Fruit fly (Drosophila melanogaster) whole organism, embryonic: ENCODE measurements around the gene Plzf.

ENCODE experiments used
- ATbp ChIP-seq: fragments of 200-800 bp; sonication (Bioruptor generic); optimal IDR thresholded peaks from 2 replicates; lab custom pipeline; 2017; ENCODE audit warnings: missing biosample characterization, mild to moderate bottlenecking, missing genetic modification characterization, missing genetic modification reagents
- Atf6 ChIP-seq: fragments of 200-800 bp; sonication (Bioruptor generic); IDR thresholded peaks from 2 replicates; pipeline ENCODE4 v1.3.6; 2022; ENCODE audit warnings: missing biosample characterization, missing genetic modification characterization
- Bgb ChIP-seq: fragments of 200-800 bp; sonication (Bioruptor generic); IDR thresholded peaks from 2 replicates; pipeline ENCODE4 v1.3.6; 2022; ENCODE audit warnings: missing biosample characterization, missing genetic modification characterization; ENCODE audit not compliant: partially characterized antibody
- CG10209 ChIP-seq: fragments of 200-800 bp; sonication (Bioruptor generic); optimal IDR thresholded peaks from 3 replicates; lab custom pipeline; 2017; ENCODE audit warnings: missing biosample characterization, mild to moderate bottlenecking, missing genetic modification characterization, missing genetic modification reagents
- CG10543 ChIP-seq: fragments of 200-800 bp; sonication (Bioruptor generic); optimal IDR thresholded peaks from 3 replicates; lab custom pipeline; 2017; ENCODE audit warnings: missing biosample characterization, mild to moderate bottlenecking, missing genetic modification characterization, moderate library complexity
- CG11456 ChIP-seq: fragments of 200-800 bp; sonication (Bioruptor generic); IDR thresholded peaks from 3 replicates; pipeline ENCODE4 v1.3.6; 2022; ENCODE audit warnings: missing biosample characterization, missing genetic modification characterization
- CG11504 ChIP-seq: fragments of 200-800 bp; sonication (Bioruptor generic); optimal IDR thresholded peaks from 3 replicates; lab custom pipeline; 2019; ENCODE audit warnings: missing biosample characterization, mild to moderate bottlenecking, missing genetic modification characterization, moderate library complexity
- CG12071 ChIP-seq: fragments of 200-800 bp; sonication (Bioruptor generic); optimal IDR thresholded peaks from 3 replicates; lab custom pipeline; 2018; ENCODE audit warnings: missing biosample characterization, mild to moderate bottlenecking, missing genetic modification characterization
- CG13296 ChIP-seq: fragments of 200-800 bp; sonication (Bioruptor generic); optimal IDR thresholded peaks from 3 replicates; lab custom pipeline; 2018; ENCODE audit warnings: missing biosample characterization, mild to moderate bottlenecking, missing genetic modification characterization
- CG15514 ChIP-seq: fragments of 200-800 bp; sonication (Bioruptor generic); optimal IDR thresholded peaks from 3 replicates; lab custom pipeline; 2017; ENCODE audit warnings: missing biosample characterization, missing genetic modification characterization, mild to moderate bottlenecking, moderate library complexity, missing genetic modification reagents
- CG1603 ChIP-seq: fragments of 200-800 bp; sonication (Bioruptor generic); optimal IDR thresholded peaks from 2 replicates; lab custom pipeline; 2019; ENCODE audit warnings: missing biosample characterization, mild to moderate bottlenecking, missing genetic modification characterization, moderate library complexity
- CG16863 ChIP-seq: fragments of 200-800 bp; sonication (Bioruptor generic); optimal IDR thresholded peaks from 3 replicates; lab custom pipeline; 2016; ENCODE audit warnings: missing biosample characterization, missing genetic modification characterization
- CG17359 ChIP-seq: fragments of 200-800 bp; sonication (Bioruptor generic); optimal IDR thresholded peaks from 3 replicates; lab custom pipeline; 2018; ENCODE audit warnings: missing biosample characterization, mild to moderate bottlenecking, missing genetic modification characterization, moderate library complexity
- CG2199 ChIP-seq: fragments of 200-800 bp; sonication (Bioruptor generic); IDR thresholded peaks from 3 replicates; pipeline ENCODE4 v1.3.6; 2022; ENCODE audit warnings: missing biosample characterization, missing genetic modification characterization
- CG2678 ChIP-seq: fragments of 200-800 bp; sonication (Bioruptor generic); optimal IDR thresholded peaks from 3 replicates; lab custom pipeline; 2019; ENCODE audit warnings: missing biosample characterization, mild to moderate bottlenecking, missing genetic modification characterization, moderate library complexity
- CG5180 ChIP-seq: fragments of 200-800 bp; sonication (Bioruptor generic); optimal IDR thresholded peaks from 3 replicates; lab custom pipeline; 2017; ENCODE audit warnings: missing biosample characterization, missing genetic modification characterization, mild to moderate bottlenecking, moderate library complexity, missing genetic modification reagents
- CG7271 ChIP-seq: fragments of 200-800 bp; sonication (Bioruptor generic); optimal IDR thresholded peaks from 2 replicates; lab custom pipeline; 2018; ENCODE audit warnings: missing biosample characterization, mild to moderate bottlenecking, missing genetic modification characterization, moderate library complexity
- CG7839 ChIP-seq: fragments of 200-800 bp; sonication (Bioruptor generic); optimal IDR thresholded peaks from 3 replicates; lab custom pipeline; 2018; ENCODE audit warnings: missing biosample characterization, mild to moderate bottlenecking, missing genetic modification characterization, moderate library complexity
- CG8290 ChIP-seq, 3 experiments: fragments of 200-800 bp; sonication (Bioruptor generic); optimal IDR thresholded peaks; 2 replicates each; lab custom pipeline; 2016 to 2019; ENCODE audit warnings: missing biosample characterization in 3 of 3, missing genetic modification characterization in 3 of 3, mild to moderate bottlenecking in 2 of 3, moderate library complexity in 1 of 3
- CG9932 ChIP-seq: fragments of 200-800 bp; sonication (Bioruptor generic); IDR thresholded peaks from 2 replicates; pipeline ENCODE4 v1.3.6; 2022; ENCODE audit warnings: missing biosample characterization, missing genetic modification characterization
- CrebB ChIP-seq: fragments of 200-800 bp; sonication (Bioruptor generic); optimal IDR thresholded peaks from 3 replicates; lab custom pipeline; 2018; ENCODE audit warnings: missing biosample characterization, mild to moderate bottlenecking, missing genetic modification characterization
- Dll ChIP-seq: fragments of 200-800 bp; sonication (Bioruptor generic); IDR thresholded peaks from 4 replicates; pipeline ENCODE4 v1.3.6; 2022; ENCODE audit warnings: missing biosample characterization, missing genetic modification characterization; ENCODE audit not compliant: partially characterized antibody
- Drgx ChIP-seq: fragments of 200-800 bp; sonication (Bioruptor generic); IDR thresholded peaks from 2 replicates; pipeline ENCODE4 v1.3.6; 2022; ENCODE audit warnings: missing biosample characterization, missing genetic modification characterization
- Ets65A ChIP-seq: fragments of 200-800 bp; sonication (Bioruptor generic); peaks from one replicate; lab custom pipeline; 2016; ENCODE audit warnings: missing biosample characterization, missing genetic modification characterization
- Ets97D ChIP-seq: fragments of 200-800 bp; sonication (Bioruptor generic); optimal IDR thresholded peaks from 3 replicates; lab custom pipeline; 2016; ENCODE audit warnings: missing biosample characterization, missing genetic modification characterization
- Hmr ChIP-seq: fragments of 200-800 bp; sonication (Bioruptor generic); optimal IDR thresholded peaks from 3 replicates; lab custom pipeline; 2017; ENCODE audit warnings: mild to moderate bottlenecking, missing biosample characterization, missing genetic modification reagents, missing genetic modification characterization
- Med ChIP-seq: fragments of 200-800 bp; sonication (Bioruptor generic); peaks from one replicate; lab custom pipeline; 2016; ENCODE audit warnings: missing biosample characterization, missing genetic modification characterization, mild to moderate bottlenecking, inconsistent platforms, moderate library complexity
- Nf-YA ChIP-seq: fragments of 200-800 bp; sonication (Bioruptor generic); IDR thresholded peaks from 2 replicates; pipeline ENCODE4 v1.3.6; 2022; ENCODE audit warnings: missing biosample characterization, missing genetic modification characterization
- Nf-YC ChIP-seq: fragments of 200-800 bp; optimal IDR thresholded peaks from 3 replicates; lab custom pipeline; 2019; ENCODE audit warnings: missing biosample characterization, mild to moderate bottlenecking, missing genetic modification characterization, moderate library complexity
- NfI ChIP-seq: fragments of 200-800 bp; sonication (Bioruptor generic); optimal IDR thresholded peaks from 3 replicates; lab custom pipeline; 2018; ENCODE audit warnings: missing biosample characterization, mild to moderate bottlenecking, missing genetic modification characterization, moderate library complexity
- Ptx1 ChIP-seq: fragments of 200-800 bp; sonication (Bioruptor generic); IDR thresholded peaks from 2 replicates; pipeline ENCODE4 v1.3.6; 2022; ENCODE audit warnings: missing biosample characterization, missing genetic modification characterization
- Rfx ChIP-seq: fragments of 200-800 bp; sonication (Bioruptor generic); IDR thresholded peaks from 2 replicates; pipeline ENCODE4 v1.3.6; 2022; ENCODE audit warnings: missing biosample characterization, missing genetic modification characterization
- Sry-δ ChIP-seq: fragments of 200-800 bp; sonication (Bioruptor generic); optimal IDR thresholded peaks from 2 replicates; lab custom pipeline; 2016; ENCODE audit warnings: missing biosample characterization, missing genetic modification characterization
- Ssrp ChIP-seq: fragments of 200-800 bp; sonication (Bioruptor generic); optimal IDR thresholded peaks from 2 replicates; lab custom pipeline; 2018; ENCODE audit warnings: missing biosample characterization, mild to moderate bottlenecking, missing genetic modification characterization, moderate library complexity
- abd-A ChIP-seq: fragments of 200-800 bp; sonication (Bioruptor generic); optimal IDR thresholded peaks from 3 replicates; lab custom pipeline; 2019; ENCODE audit warnings: missing biosample characterization, mild to moderate bottlenecking, missing genetic modification characterization, moderate library complexity
- bsh ChIP-seq, 2 experiments: fragments of 200-800 bp; sonication (Bioruptor generic); optimal IDR thresholded peaks; 2 replicates each; lab custom pipeline; 2017 to 2018; ENCODE audit warnings: mild to moderate bottlenecking in 2 of 2, missing biosample characterization in 2 of 2, missing genetic modification characterization in 2 of 2, moderate library complexity in 1 of 2
- chinmo ChIP-seq: fragments of 200-800 bp; sonication (Bioruptor generic); IDR thresholded peaks from 4 replicates; pipeline ENCODE4 v1.3.6; 2022; ENCODE audit warnings: missing biosample characterization, missing genetic modification characterization; ENCODE audit not compliant: partially characterized antibody
- chm ChIP-seq: fragments of 200-800 bp; sonication (Bioruptor generic); IDR thresholded peaks from 2 replicates; pipeline ENCODE4 v1.3.6; 2022; ENCODE audit warnings: missing biosample characterization, missing genetic modification characterization
- fu2 ChIP-seq: fragments of 200-800 bp; sonication (Bioruptor generic); optimal IDR thresholded peaks from 2 replicates; lab custom pipeline; 2016; ENCODE audit warnings: missing biosample characterization, missing genetic modification characterization
- grau ChIP-seq: fragments of 200-800 bp; optimal IDR thresholded peaks from 3 replicates; lab custom pipeline; 2019; ENCODE audit warnings: missing biosample characterization, mild to moderate bottlenecking, missing genetic modification characterization, moderate library complexity
- gsb ChIP-seq: fragments of 200-800 bp; sonication (Bioruptor generic); IDR thresholded peaks from 2 replicates; pipeline ENCODE4 v1.3.6; 2022; ENCODE audit warnings: missing biosample characterization, missing genetic modification characterization
- ind ChIP-seq: fragments of 200-800 bp; sonication (Bioruptor generic); optimal IDR thresholded peaks from 3 replicates; lab custom pipeline; 2016; ENCODE audit warnings: missing biosample characterization, missing genetic modification characterization
- jigr1 ChIP-seq: fragments of 200-800 bp; sonication (Bioruptor generic); IDR thresholded peaks from 3 replicates; pipeline ENCODE4 v1.3.6; 2022; ENCODE audit warnings: missing biosample characterization, missing genetic modification characterization
- lola ChIP-seq, 3 experiments: fragments of >200 bp in 2 of 3; fragments of 200-800 bp in 1 of 3; sonication (Bioruptor generic) in 1 of 3; optimal IDR thresholded peaks; 2 replicates each; lab custom pipeline; 2017 to 2019; ENCODE audit warnings: missing biosample characterization in 3 of 3, missing genetic modification characterization in 3 of 3, mild to moderate bottlenecking in 1 of 3, moderate library complexity in 1 of 3
- pnt ChIP-seq: fragments of 200-800 bp; sonication (Bioruptor generic); optimal IDR thresholded peaks from 3 replicates; lab custom pipeline; 2016; ENCODE audit warnings: missing biosample characterization, missing genetic modification characterization
- sd ChIP-seq: fragments of 200-800 bp; sonication (Bioruptor generic); optimal IDR thresholded peaks from 3 replicates; lab custom pipeline; 2018; ENCODE audit warnings: missing biosample characterization, mild to moderate bottlenecking, missing genetic modification characterization, moderate library complexity
- seq ChIP-seq: fragments of 200-800 bp; sonication (Bioruptor generic); IDR thresholded peaks from 2 replicates; pipeline ENCODE4 v1.3.6; 2022; ENCODE audit warnings: missing biosample characterization, missing genetic modification characterization
- vvl ChIP-seq: fragments of 200-800 bp; sonication (Bioruptor generic); IDR thresholded peaks from 2 replicates; pipeline ENCODE4 v1.3.6; 2022; ENCODE audit warnings: missing biosample characterization, missing genetic modification characterization

The Plzf gene

DNA sequence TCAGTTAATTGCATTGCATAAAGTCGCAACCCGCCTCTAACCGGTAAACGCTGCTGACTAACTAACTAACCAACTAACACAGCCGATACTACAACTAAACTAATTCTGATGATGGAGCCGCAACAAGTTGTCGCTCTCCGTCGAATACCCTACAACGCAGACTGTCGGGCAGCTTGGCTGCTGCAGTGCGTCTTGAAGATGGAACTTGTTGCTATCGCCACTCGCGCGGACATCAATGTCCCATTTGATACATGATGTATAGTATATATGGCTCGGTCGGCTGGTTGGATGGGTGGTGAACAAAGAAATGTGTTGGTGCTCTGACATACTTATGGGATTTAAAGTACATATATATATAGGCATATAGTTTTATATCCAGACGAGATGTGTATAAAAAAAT is 23.2 kb downstream of the Plzf start (continued):
- peak; percentile 43 for TF ChIP-seq CG12071 (GFP tag; lab: Kevin White, UChicago)
- no peak for TF ChIP-seq Ssrp (tag; lab: Kevin White, UChicago)
- peak; percentile 67 for TF ChIP-seq Drgx (GFP tag; lab: Robert Waterston, UW)
- TF ChIP-seq CG16863 (GFP tag; lab: Kevin White, UChicago) = no peak
- TF ChIP-seq Med (GFP tag; lab: Kevin White, UChicago) = peak; percentile 90
- TF ChIP-seq NfI (GFP tag; lab: Kevin White, UChicago) = peak; percentile 8
- peak; percentile 15 for TF ChIP-seq CG15514
- peak; percentile 24 for TF ChIP-seq CG13296
- TF ChIP-seq Atf6 (GFP tag; lab: Robert Waterston, UW) = peak; percentile 21; the same call in 1 of the 2 replicates
- TF ChIP-seq Ets97D (GFP tag; lab: Kevin White, UChicago) = no peak
- peak; percentile 20 for TF ChIP-seq CG7839 (tag; lab: Kevin White, UChicago)
- 0 out of 2 replicates have a peak, but pooled peaks have one; percentile 16 for TF ChIP-seq Bgb (GFP tag; lab: Robert Waterston, UW)
- 0 out of 2 replicates have a peak, but pooled peaks have one; percentile 39 for TF ChIP-seq gsb (GFP tag; lab: Robert Waterston, UW)
- peak; percentile 44 for TF ChIP-seq CG10543 (GFP tag; lab: Kevin White, UChicago)
- TF ChIP-seq Ets65A (GFP tag; lab: Kevin White, UChicago) = peak; percentile 70
- peak; percentile 3 for TF ChIP-seq CrebB (tag; lab: Kevin White, UChicago)
- peak; percentile 8 for TF ChIP-seq ATbp
- TF ChIP-seq CG9932 (GFP tag; lab: Robert Waterston, UW) = peak; percentile 33; the same call in 1 of the 2 replicates
- TF ChIP-seq lola (GFP tag; optimal IDR thresholded peaks at IDR 0.05; lab: Kevin White, UChicago) = no peak
- peak; percentile 50 for TF ChIP-seq abd-A
- TF ChIP-seq Nf-YC = peak; percentile 5
- TF ChIP-seq CG11456 (GFP tag; lab: Robert Waterston, UW) = 0 out of 3 replicates have a peak, but pooled peaks have one; percentile 24
- peak; percentile 54 for TF ChIP-seq CG11504 (tag; lab: Kevin White, UChicago)
- TF ChIP-seq fu2 = no peak
- peak; percentile 82; the same call in 2 of the 4 replicates for TF ChIP-seq chinmo
- peak; percentile 52; the same call in 1 of the 2 replicates for TF ChIP-seq Rfx (GFP tag; lab: Robert Waterston, UW)
- peak in 1 of 2 experiments; percentile 26 for TF ChIP-seq bsh (GFP tag; optimal IDR thresholded peaks at IDR 0.05; lab: Kevin White, UChicago)
- peak; percentile 90 for TF ChIP-seq CG5180 (GFP tag; lab: Kevin White, UChicago)
- TF ChIP-seq ind = peak; percentile 0
- TF ChIP-seq Dll (GFP tag; lab: Robert Waterston, UW) = no peak
- TF ChIP-seq Hmr = peak; percentile 13
- peak; percentile 17 for TF ChIP-seq CG1603 (tag; lab: Kevin White, UChicago)
- TF ChIP-seq vvl (GFP tag; lab: Robert Waterston, UW) = peak; percentile 10; the same call in 1 of the 2 replicates
- peak; percentile 33; the same call in 1 of the 2 replicates for TF ChIP-seq chm (GFP tag; lab: Robert Waterston, UW)
- TF ChIP-seq CG2678 (tag; lab: Kevin White, UChicago) = peak; percentile 19
- TF ChIP-seq CG7271 (tag; lab: Kevin White, UChicago) = no peak
- TF ChIP-seq Ptx1 (GFP tag; lab: Robert Waterston, UW) = 0 out of 2 replicates have a peak, but pooled peaks have one; percentile 24
- 0 out of 2 replicates have a peak, but pooled peaks have one; percentile 7 for TF ChIP-seq seq (GFP tag; lab: Robert Waterston, UW)
- TF ChIP-seq jigr1 (GFP tag; lab: Robert Waterston, UW) = no peak
- 0 out of 3 replicates have a peak, but pooled peaks have one; percentile 55 for TF ChIP-seq CG2199
- no peak for TF ChIP-seq pnt (GFP tag; lab: Kevin White, UChicago)
- TF ChIP-seq Sry-δ (GFP tag; lab: Kevin White, UChicago) = no peak
- TF ChIP-seq sd = peak; percentile 4
- peak; percentile 7 for TF ChIP-seq CG17359 (tag; lab: Kevin White, UChicago)
- peak; percentile 22 for TF ChIP-seq grau (tag; lab: Kevin White, UChicago)
- TF ChIP-seq CG8290 (GFP tag; optimal IDR thresholded peaks at IDR 0.05; lab: Kevin White, UChicago) = no peak
- peak in 1 of 2 experiments; percentile 74 for TF ChIP-seq CG8290 (tag; optimal IDR thresholded peaks at IDR 0.05; lab: Kevin White, UChicago)
- TF ChIP-seq CG10209 (GFP tag; lab: Kevin White, UChicago) = peak; percentile 13
- no peak for TF ChIP-seq Nf-YA (GFP tag; lab: Robert Waterston, UW)
